Fruit fly (Drosophila melanogaster): ENCODE results near the gene CG5895.

The CG5895 gene

DNA sequence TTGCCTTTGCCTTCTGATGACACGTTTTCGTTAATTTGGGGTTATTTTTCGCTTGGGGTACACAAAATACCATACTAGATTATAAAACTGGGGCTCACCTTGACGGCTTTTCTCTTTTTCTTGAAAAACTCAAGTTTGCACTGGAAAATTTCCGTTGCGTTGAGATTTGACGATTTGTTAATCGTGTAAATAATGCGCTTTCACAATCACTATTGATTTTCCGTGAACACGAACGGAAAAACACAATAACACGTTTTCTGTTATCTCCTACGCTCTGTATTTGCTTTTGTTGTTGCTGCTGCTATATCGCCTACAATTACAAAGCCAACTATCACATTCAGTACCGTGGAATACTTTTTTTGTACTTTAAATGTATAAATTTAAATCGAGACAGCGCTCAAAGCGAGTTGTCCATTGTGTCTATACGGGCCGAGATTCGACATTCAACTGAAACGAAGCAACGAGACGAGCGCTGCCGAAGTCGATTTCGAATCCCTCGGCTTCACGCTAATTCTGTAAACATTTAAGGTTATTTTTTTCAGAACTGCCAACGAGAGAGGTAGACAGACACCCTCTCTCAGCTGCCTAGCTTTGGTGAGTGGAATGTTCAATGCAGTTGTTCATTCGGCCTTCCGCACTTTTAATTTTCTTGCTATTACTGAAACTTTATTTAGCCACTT lies 11.2 kb downstream of the CG5895 start:
- TF ChIP-seq kay (GFP tag; ENCODE audit: borderline replicate concordance) (peak; percentile 93), toe (GFP tag; optimal IDR thresholded peaks at IDR 0.05) (peak; percentile 36), bab1 (GFP tag; optimal IDR thresholded peaks at IDR 0.05) (peak; percentile 30), Mnt (GFP tag; optimal IDR thresholded peaks at IDR 0.05) (peak; percentile 73), CG12768 (GFP tag; optimal IDR thresholded peaks at IDR 0.05) (peak; percentile 76), tj (GFP tag; optimal IDR thresholded peaks at IDR 0.05) (no peak), CG7045 (GFP tag; optimal IDR thresholded peaks at IDR 0.05) (no peak), CG1620 (GFP tag; optimal IDR thresholded peaks at IDR 0.05) (peak; percentile 11), Crg-1 (GFP tag; optimal IDR thresholded peaks at IDR 0.05) (peak; percentile 60), pad (GFP tag; optimal IDR thresholded peaks at IDR 0.05) (no peak), CG33017 (tag; optimal IDR thresholded peaks at IDR 0.05) (peak; percentile 72), Hr96 (GFP tag; optimal IDR thresholded peaks at IDR 0.05) (peak; percentile 49), ovo (GFP tag; optimal IDR thresholded peaks at IDR 0.05) (peak; percentile 42), CG11617 (GFP tag; optimal IDR thresholded peaks at IDR 0.05) (peak; percentile 7), cnc (optimal IDR thresholded peaks at IDR 0.05) (no peak), cic (GFP tag; optimal IDR thresholded peaks at IDR 0.05) (peak; percentile 97), CG14711 (tag; optimal IDR thresholded peaks at IDR 0.05) (peak; percentile 28), CG7101 (tag; optimal IDR thresholded peaks at IDR 0.05) (peak; percentile 49), Clk (GFP tag; optimal IDR thresholded peaks at IDR 0.05) (no peak), CG5204 (GFP tag; optimal IDR thresholded peaks at IDR 0.05) (no peak)

DNA sequence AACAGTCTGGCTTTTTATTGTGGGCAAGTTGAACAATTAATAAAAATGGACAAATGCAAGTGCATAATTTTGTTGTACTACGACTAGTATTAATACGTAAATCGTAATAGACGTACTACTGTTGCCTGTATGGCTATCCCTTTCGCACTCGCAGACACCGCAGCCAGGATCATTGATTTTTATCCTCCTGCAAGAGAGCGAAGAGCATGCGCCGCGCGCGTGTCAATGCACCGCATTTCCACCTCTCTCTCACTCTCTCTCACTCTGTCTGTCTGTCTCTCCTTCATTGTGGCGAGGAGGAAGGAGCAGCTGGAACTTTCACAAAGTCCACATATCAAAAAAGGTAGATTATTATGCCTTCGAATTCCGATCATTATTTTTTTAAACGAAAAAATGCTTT lies 11.8 kb downstream of the CG5895 start:
- TF ChIP-seq pad (GFP tag; optimal IDR thresholded peaks at IDR 0.05) = no peak
- no peak for TF ChIP-seq CG11617 (GFP tag; optimal IDR thresholded peaks at IDR 0.05)
- no peak for TF ChIP-seq Crg-1 (GFP tag; optimal IDR thresholded peaks at IDR 0.05)
- TF ChIP-seq kay (GFP tag; ENCODE audit: borderline replicate concordance) = no peak
- no peak for TF ChIP-seq cic (GFP tag; optimal IDR thresholded peaks at IDR 0.05)
- TF ChIP-seq CG7045 (GFP tag; optimal IDR thresholded peaks at IDR 0.05) = no peak
- no peak for TF ChIP-seq cnc (optimal IDR thresholded peaks at IDR 0.05)
- no peak for TF ChIP-seq Mnt (GFP tag; optimal IDR thresholded peaks at IDR 0.05)
- no peak for TF ChIP-seq CG7101 (tag; optimal IDR thresholded peaks at IDR 0.05)
- no peak for TF ChIP-seq bab1 (GFP tag; optimal IDR thresholded peaks at IDR 0.05)
- no peak for TF ChIP-seq tj (GFP tag; optimal IDR thresholded peaks at IDR 0.05)
- no peak for TF ChIP-seq CG33017 (tag; optimal IDR thresholded peaks at IDR 0.05)
- no peak for TF ChIP-seq CG14711 (tag; optimal IDR thresholded peaks at IDR 0.05)
- TF ChIP-seq CG1620 (GFP tag; optimal IDR thresholded peaks at IDR 0.05) = no peak
- TF ChIP-seq toe (GFP tag; optimal IDR thresholded peaks at IDR 0.05) = no peak
- TF ChIP-seq CG12768 (GFP tag; optimal IDR thresholded peaks at IDR 0.05) = no peak
- TF ChIP-seq Hr96 (GFP tag; optimal IDR thresholded peaks at IDR 0.05) = no peak
- no peak for TF ChIP-seq CG5204 (GFP tag; optimal IDR thresholded peaks at IDR 0.05)

DNA sequence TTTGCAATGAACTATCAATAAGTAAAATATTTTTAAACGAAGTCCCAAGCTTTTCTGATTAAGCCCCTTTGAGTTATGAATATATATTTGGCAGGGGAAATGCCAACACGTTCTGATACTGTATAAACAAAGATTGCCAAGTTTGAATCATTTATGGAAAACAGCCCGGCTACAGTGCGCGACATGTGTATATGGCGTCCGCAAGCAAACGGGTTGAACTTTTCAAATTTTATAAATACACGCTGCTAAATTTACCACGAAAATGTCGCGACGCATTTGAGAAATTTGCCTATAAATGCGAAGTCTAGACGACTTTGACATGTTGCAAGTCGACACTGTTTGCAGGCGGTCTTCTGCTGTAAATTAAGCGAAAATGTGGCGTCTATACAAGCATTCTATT lies 12.8 kb downstream of the CG5895 start:
- TF ChIP-seq bab1 (GFP tag; optimal IDR thresholded peaks at IDR 0.05) = peak; percentile 49
- TF ChIP-seq Hr96 (GFP tag; optimal IDR thresholded peaks at IDR 0.05) = no peak
- TF ChIP-seq ovo (GFP tag; optimal IDR thresholded peaks at IDR 0.05) = no peak
- TF ChIP-seq toe (GFP tag; optimal IDR thresholded peaks at IDR 0.05) = no peak
- no peak for TF ChIP-seq cnc (optimal IDR thresholded peaks at IDR 0.05)
- no peak for TF ChIP-seq CG5204 (GFP tag; optimal IDR thresholded peaks at IDR 0.05)
- TF ChIP-seq Mnt (GFP tag; optimal IDR thresholded peaks at IDR 0.05) = peak; percentile 4
- TF ChIP-seq CG12768 (GFP tag; optimal IDR thresholded peaks at IDR 0.05) = peak; percentile 64
- peak; percentile 36 for TF ChIP-seq tj (GFP tag; optimal IDR thresholded peaks at IDR 0.05)
- TF ChIP-seq pad (GFP tag; optimal IDR thresholded peaks at IDR 0.05) = peak; percentile 68
- TF ChIP-seq Crg-1 (GFP tag; optimal IDR thresholded peaks at IDR 0.05) = no peak
- TF ChIP-seq CG33017 (tag; optimal IDR thresholded peaks at IDR 0.05) = peak; percentile 17
- TF ChIP-seq CG7045 (GFP tag; optimal IDR thresholded peaks at IDR 0.05) = peak; percentile 49
- TF ChIP-seq CG7101 (tag; optimal IDR thresholded peaks at IDR 0.05) = peak; percentile 37
- TF ChIP-seq cic (GFP tag; optimal IDR thresholded peaks at IDR 0.05) = no peak
- peak; percentile 27 for TF ChIP-seq Clk (GFP tag; optimal IDR thresholded peaks at IDR 0.05)
- no peak for TF ChIP-seq CG1620 (GFP tag; optimal IDR thresholded peaks at IDR 0.05)
- TF ChIP-seq kay (GFP tag; ENCODE audit: borderline replicate concordance) = peak; percentile 56
- TF ChIP-seq CG11617 (GFP tag; optimal IDR thresholded peaks at IDR 0.05) = peak; percentile 5
- TF ChIP-seq CG14711 (tag; optimal IDR thresholded peaks at IDR 0.05) = no peak

DNA sequence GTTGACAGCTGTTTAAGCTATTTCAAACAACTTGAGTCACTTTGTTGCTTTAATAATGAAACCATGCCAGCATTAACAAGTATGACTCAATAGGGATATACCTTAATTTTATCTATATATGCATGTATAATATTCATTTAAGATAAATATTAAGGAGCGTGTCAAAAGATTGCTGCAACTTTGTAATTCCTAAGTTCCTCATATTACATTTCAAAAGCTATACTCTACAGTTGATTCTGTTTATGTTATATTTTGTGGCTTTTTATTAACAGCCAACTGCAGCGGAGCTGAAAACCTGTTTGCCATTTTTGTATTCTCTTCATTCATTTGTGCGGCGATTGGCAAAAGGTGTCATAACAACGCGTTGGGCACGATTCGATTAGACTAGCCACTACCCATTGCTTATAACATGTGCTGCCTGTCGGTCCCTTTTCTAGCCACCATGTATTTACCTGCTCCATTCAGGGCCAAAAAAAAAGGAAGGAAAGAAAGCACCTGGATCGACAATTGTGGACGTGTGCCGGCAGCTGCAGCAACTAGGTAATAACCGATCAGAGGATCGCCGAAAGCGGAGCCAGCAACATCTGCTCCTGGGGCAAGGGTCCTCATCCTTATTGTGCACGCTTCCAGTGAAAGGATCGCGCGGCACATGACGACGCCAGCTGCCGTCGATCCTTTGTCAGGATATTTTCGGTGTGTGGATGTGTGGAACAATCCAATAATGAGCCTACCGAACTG lies 13.6 kb downstream of the CG5895 start:
- TF ChIP-seq Mnt (GFP tag; optimal IDR thresholded peaks at IDR 0.05) (no peak), bab1 (GFP tag; optimal IDR thresholded peaks at IDR 0.05) (no peak), CG12768 (GFP tag; optimal IDR thresholded peaks at IDR 0.05) (no peak), CG7045 (GFP tag; optimal IDR thresholded peaks at IDR 0.05) (no peak), Crg-1 (GFP tag; optimal IDR thresholded peaks at IDR 0.05) (no peak), ovo (GFP tag; optimal IDR thresholded peaks at IDR 0.05) (no peak), cnc (optimal IDR thresholded peaks at IDR 0.05) (no peak), CG1620 (GFP tag; optimal IDR thresholded peaks at IDR 0.05) (no peak), kay (GFP tag; ENCODE audit: borderline replicate concordance) (no peak), Clk (GFP tag; optimal IDR thresholded peaks at IDR 0.05) (no peak), pad (GFP tag; optimal IDR thresholded peaks at IDR 0.05) (no peak), Hr96 (GFP tag; optimal IDR thresholded peaks at IDR 0.05) (no peak), tj (GFP tag; optimal IDR thresholded peaks at IDR 0.05) (no peak), CG33017 (tag; optimal IDR thresholded peaks at IDR 0.05) (no peak), cic (GFP tag; optimal IDR thresholded peaks at IDR 0.05) (no peak), CG11617 (GFP tag; optimal IDR thresholded peaks at IDR 0.05) (no peak), CG14711 (tag; optimal IDR thresholded peaks at IDR 0.05) (no peak), CG7101 (tag; optimal IDR thresholded peaks at IDR 0.05) (no peak)
